Worm (Caenorhabditis elegans) whole organism, L3 larva: ENCODE measurements around the gene W02A2.8.

Source experiments
- R02D3.7 ChIP-seq: fragments of 150-350 bp; optimal IDR thresholded peaks from 2 replicates; lab custom pipeline; 2014; ENCODE audit warnings: missing biosample characterization, missing genetic modification characterization
- ZK546.5 ChIP-seq: sonication (generic microtip); optimal IDR thresholded peaks from 2 replicates; lab custom pipeline; 2017; ENCODE audit warnings: missing biosample characterization, missing genetic modification characterization
- aly-2 ChIP-seq: fragments of 150-350 bp; optimal IDR thresholded peaks from 2 replicates; lab custom pipeline; 2014; ENCODE audit warnings: missing biosample characterization, missing genetic modification characterization
- ama-1 ChIP-seq: fragments of 150-350 bp; optimal IDR thresholded peaks from 2 replicates; lab custom pipeline; 2018
- egl-5 ChIP-seq: fragments of 150-350 bp; optimal IDR thresholded peaks from 2 replicates; lab custom pipeline; 2017; ENCODE audit warnings: missing biosample characterization, missing genetic modification reagents, missing genetic modification characterization, inconsistent platforms
- elt-2 ChIP-seq: sonication (generic microtip); optimal IDR thresholded peaks from 2 replicates; lab custom pipeline; 2016; ENCODE audit warnings: missing genetic modification reagents, mild to moderate bottlenecking, missing genetic modification characterization, missing compliant biosample characterization
- elt-3 ChIP-seq, 3 experiments: fragments of 150-350 bp in 1 of 3; sonication (generic microtip) in 2 of 3; optimal IDR thresholded peaks; 2 replicates in 2 of 3; 4 replicates in 1 of 3; lab custom pipeline; 2014 to 2017; ENCODE audit warnings: missing biosample characterization in 3 of 3, missing genetic modification characterization in 3 of 3
- eor-1 ChIP-seq, 2 experiments: fragments of 150-350 bp; optimal IDR thresholded peaks; 2 replicates each; lab custom pipeline; 2014 to 2018; ENCODE audit warnings: missing biosample characterization in 2 of 2, missing genetic modification characterization in 2 of 2
- fkh-10 ChIP-seq: sonication (generic microtip); optimal IDR thresholded peaks from 2 replicates; lab custom pipeline; 2017; ENCODE audit warnings: missing biosample characterization, missing genetic modification reagents, missing genetic modification characterization
- fkh-2 ChIP-seq: fragments of 150-350 bp; optimal IDR thresholded peaks from 2 replicates; lab custom pipeline; 2014; ENCODE audit warnings: missing biosample characterization, missing genetic modification reagents, missing genetic modification characterization
- fos-1 ChIP-seq: fragments of 150-350 bp; optimal IDR thresholded peaks from 2 replicates; lab custom pipeline; 2014; ENCODE audit warnings: missing biosample characterization, missing genetic modification characterization
- hmg-11 ChIP-seq: sonication (generic microtip); optimal IDR thresholded peaks from 2 replicates; lab custom pipeline; 2016; ENCODE audit warnings: missing genetic modification characterization, missing compliant biosample characterization
- jun-1 ChIP-seq: fragments of 150-350 bp; optimal IDR thresholded peaks from 2 replicates; lab custom pipeline; 2014; ENCODE audit warnings: missing biosample characterization, missing genetic modification reagents, missing genetic modification characterization
- lin-15B ChIP-seq: fragments of 150-350 bp; optimal IDR thresholded peaks from 2 replicates; lab custom pipeline; 2014; ENCODE audit warnings: missing biosample characterization, missing genetic modification characterization
- lin-39 ChIP-seq: fragments of 150-350 bp; optimal IDR thresholded peaks from 2 replicates; lab custom pipeline; 2018; ENCODE audit warnings: missing biosample characterization, missing genetic modification reagents, missing genetic modification characterization
- lsy-12 ChIP-seq: sonication (generic microtip); optimal IDR thresholded peaks from 2 replicates; lab custom pipeline; 2016; ENCODE audit warnings: mild to moderate bottlenecking, missing genetic modification characterization, missing compliant biosample characterization
- mdl-1 ChIP-seq: fragments of 150-350 bp; optimal IDR thresholded peaks from 2 replicates; lab custom pipeline; 2014; ENCODE audit warnings: missing biosample characterization, missing genetic modification characterization
- nfya-1 ChIP-seq: sonication (generic microtip); optimal IDR thresholded peaks from 2 replicates; lab custom pipeline; 2017; ENCODE audit warnings: missing genetic modification characterization, mild to moderate bottlenecking, missing compliant biosample characterization, antibody characterized with exemption, moderate library complexity; ENCODE audit not compliant: insufficient read depth
- nhr-11 ChIP-seq: fragments of 150-350 bp; optimal IDR thresholded peaks from 2 replicates; lab custom pipeline; 2014; ENCODE audit warnings: missing biosample characterization, missing genetic modification characterization
- nhr-23 ChIP-seq: fragments of 150-350 bp; optimal IDR thresholded peaks from 2 replicates; lab custom pipeline; 2014; ENCODE audit warnings: missing biosample characterization, missing genetic modification reagents, missing genetic modification characterization
- nhr-25 ChIP-seq: sonication (generic microtip); optimal IDR thresholded peaks from 2 replicates; lab custom pipeline; 2017; ENCODE audit warnings: missing biosample characterization, missing genetic modification characterization
- nhr-28 ChIP-seq: fragments of 150-350 bp; optimal IDR thresholded peaks from 2 replicates; lab custom pipeline; 2014; ENCODE audit warnings: missing biosample characterization, missing genetic modification characterization
- nhr-43 ChIP-seq: sonication (generic microtip); optimal IDR thresholded peaks from 2 replicates; lab custom pipeline; 2016; ENCODE audit warnings: mild to moderate bottlenecking, missing genetic modification characterization, missing compliant biosample characterization; ENCODE audit not compliant: poor library complexity, severe bottlenecking
- nhr-67 ChIP-seq: fragments of 150-350 bp; optimal IDR thresholded peaks from 2 replicates; lab custom pipeline; 2014; ENCODE audit warnings: missing biosample characterization, missing genetic modification characterization
- nhr-76 ChIP-seq: fragments of 150-350 bp; sonication (generic microtip); optimal IDR thresholded peaks from 5 replicates; lab custom pipeline; 2014; ENCODE audit warnings: missing biosample characterization, missing genetic modification characterization
- nhr-77 ChIP-seq: fragments of 150-350 bp; optimal IDR thresholded peaks from 2 replicates; lab custom pipeline; 2014; ENCODE audit warnings: missing biosample characterization, missing genetic modification characterization
- pha-4 ChIP-seq: fragments of 150-350 bp; optimal IDR thresholded peaks from 2 replicates; lab custom pipeline; 2014; ENCODE audit warnings: missing biosample characterization, missing genetic modification reagents, missing genetic modification characterization
- pqm-1 ChIP-seq: fragments of 150-350 bp; optimal IDR thresholded peaks from 2 replicates; lab custom pipeline; 2017; ENCODE audit warnings: missing biosample characterization, missing genetic modification characterization, inconsistent platforms
- sea-2 ChIP-seq: fragments of 150-350 bp; sonication (generic microtip); optimal IDR thresholded peaks from 4 replicates; lab custom pipeline; 2014; ENCODE audit warnings: missing biosample characterization, missing genetic modification reagents, missing genetic modification characterization
- skn-1 ChIP-seq: fragments of 150-350 bp; optimal IDR thresholded peaks from 2 replicates; lab custom pipeline; 2014; ENCODE audit warnings: missing biosample characterization, missing genetic modification characterization
- snpc-4 ChIP-seq: fragments of 150-350 bp; optimal IDR thresholded peaks from 2 replicates; lab custom pipeline; 2014; ENCODE audit warnings: missing biosample characterization, missing genetic modification characterization
- unc-39 ChIP-seq: sonication (generic microtip); optimal IDR thresholded peaks from 4 replicates; lab custom pipeline; 2017; ENCODE audit warnings: missing biosample characterization, missing genetic modification characterization
- ztf-4 ChIP-seq: fragments of 150-350 bp; optimal IDR thresholded peaks from 2 replicates; lab custom pipeline; 2014; ENCODE audit warnings: missing biosample characterization, missing genetic modification characterization

W02A2.8 gene

DNA sequence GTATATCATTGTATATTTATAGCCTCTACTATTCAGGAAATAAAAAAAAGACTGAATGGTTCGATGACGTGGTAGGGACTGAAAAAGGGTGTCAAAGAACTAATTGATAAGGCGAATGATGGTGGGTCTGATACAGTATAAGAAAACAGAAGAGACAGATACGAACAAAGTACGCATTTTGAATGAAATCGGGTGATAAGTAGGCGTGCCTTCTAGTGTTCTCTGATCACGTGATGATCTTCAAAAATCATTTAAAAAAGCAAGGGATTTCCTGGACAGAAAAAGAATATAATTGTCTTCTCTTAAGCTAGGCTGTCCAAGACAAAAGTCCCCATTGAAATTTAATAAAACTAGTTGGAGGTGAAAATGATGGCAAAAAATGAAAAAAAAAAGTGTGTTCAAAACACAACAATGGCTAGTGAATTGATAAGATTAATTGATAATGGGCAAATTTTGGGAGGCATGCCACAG lies 34.9 kb upstream of the W02A2.8 start (continued):
- TF ChIP-seq pqm-1 (tag; lab: Kevin White, UChicago) (peak; percentile 92), skn-1 (tag; lab: Kevin White, UChicago) (peak; percentile 61)

DNA sequence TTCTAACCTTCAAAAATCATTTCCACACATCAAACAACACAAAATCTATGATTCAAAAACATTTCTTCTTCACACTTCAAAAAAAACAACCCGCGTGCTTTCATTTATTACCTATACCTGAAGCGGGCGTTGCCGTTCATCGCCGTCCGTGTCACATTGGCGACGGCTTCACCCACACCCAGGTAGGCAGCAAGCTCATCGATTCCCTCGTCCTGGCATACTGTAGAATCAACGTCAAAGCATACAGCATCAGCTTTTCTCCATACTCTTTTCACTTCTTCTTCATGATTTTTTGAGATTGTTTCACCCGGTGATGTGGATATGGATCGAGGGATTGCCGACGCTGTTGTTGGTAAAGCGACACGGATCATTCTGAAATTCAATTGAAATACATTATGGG lies 33.8 kb upstream of the W02A2.8 start:
- TF ChIP-seq ama-1 (lab: Kevin White, UChicago) (peak; percentile 72), fkh-10 (no peak), nhr-11 (tag; lab: Kevin White, UChicago) (no peak), nhr-43 (tag; lab: Kevin White, UChicago) (peak; percentile 10), nhr-23 (tag; lab: Kevin White, UChicago) (no peak)
- TF ChIP-seq, all 47 proteins: peak for 2

DNA sequence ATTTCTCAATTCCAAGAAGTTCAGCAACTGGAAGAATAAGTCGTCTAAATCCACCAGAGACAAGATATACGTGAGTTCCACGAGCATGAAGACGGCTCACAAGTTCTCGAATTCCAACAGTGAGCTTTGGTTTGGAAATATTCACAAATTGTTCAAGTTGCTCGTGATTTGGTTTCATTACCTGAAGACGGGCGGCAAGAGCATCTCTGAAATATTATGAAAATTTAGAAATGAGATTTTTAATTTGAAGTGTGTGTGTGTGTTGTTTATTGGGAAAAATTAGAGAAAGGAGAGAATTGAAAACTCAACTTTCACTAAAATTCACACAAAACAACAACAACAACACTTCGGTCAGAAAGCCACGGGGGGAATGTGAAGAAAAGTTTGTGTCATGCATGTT lies 32.4 kb upstream of the W02A2.8 start:
- TF ChIP-seq unc-39 (tag; lab: Kevin White, UChicago) (no peak), aly-2 (tag; lab: Kevin White, UChicago) (no peak), nfya-1 (tag; lab: Kevin White, UChicago) (no peak), lin-39 (tag; lab: Kevin White, UChicago) (no peak), pha-4 (tag; lab: Kevin White, UChicago) (no peak), lin-15B (tag; lab: Kevin White, UChicago) (no peak), fkh-10 (no peak), nhr-67 (tag; lab: Kevin White, UChicago) (no peak), ama-1 (lab: Kevin White, UChicago) (no peak), jun-1 (tag; lab: Kevin White, UChicago) (no peak), elt-3 (tag; optimal IDR thresholded peaks at IDR 0.05; lab: Kevin White, UChicago) (no peak), nhr-77 (tag; lab: Kevin White, UChicago) (no peak), nhr-28 (tag; lab: Kevin White, UChicago) (no peak), ZK546.5 (tag; lab: Kevin White, UChicago) (no peak), sea-2 (GFP tag; lab: Kevin White, UChicago) (no peak), mdl-1 (tag; lab: Kevin White, UChicago) (no peak)

DNA sequence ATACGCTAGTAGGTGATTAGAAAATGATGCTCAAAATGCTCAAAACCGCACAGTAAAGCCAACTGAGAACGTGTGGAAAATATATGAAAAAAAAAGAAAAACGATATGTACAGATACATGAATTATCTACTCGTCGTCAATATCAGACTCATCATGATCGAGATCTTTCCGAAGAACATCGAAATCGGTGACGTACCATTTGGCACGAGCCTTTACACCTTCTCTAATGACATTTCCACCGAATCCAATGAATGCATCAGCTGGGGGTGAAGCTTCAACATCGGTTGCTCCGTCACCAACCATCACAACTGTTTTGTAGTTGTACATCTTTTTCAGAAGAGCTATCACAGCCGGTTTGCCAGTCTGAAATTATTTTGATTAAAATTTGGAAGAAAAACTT lies 30.8 kb upstream of the W02A2.8 start:
- TF ChIP-seq egl-5 (tag; lab: Kevin White, UChicago) (no peak), nhr-43 (tag; lab: Kevin White, UChicago) (peak; percentile 36)

DNA sequence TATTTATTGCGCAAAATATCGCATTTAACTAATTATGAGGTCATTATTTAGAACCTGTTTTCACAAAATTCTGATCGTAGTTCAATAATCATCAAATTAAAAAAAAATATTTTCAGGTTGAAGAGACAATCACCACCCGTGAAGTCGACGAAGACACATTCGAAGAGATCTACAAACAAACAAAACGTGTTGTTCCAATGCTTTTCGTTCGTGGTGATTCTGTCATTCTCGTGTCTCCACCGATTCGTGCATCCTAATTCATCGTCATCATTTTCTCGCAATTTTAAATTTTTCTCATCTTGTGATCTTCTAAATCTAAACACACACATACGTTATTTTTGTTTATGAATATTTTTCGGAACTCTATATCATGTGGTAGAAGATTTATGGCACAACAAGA lies 30.4 kb upstream of the W02A2.8 start:
- peak; percentile 54 for TF ChIP-seq nhr-43 (tag; lab: Kevin White, UChicago)
- peak; percentile 40 for TF ChIP-seq nhr-77 (tag; lab: Kevin White, UChicago)
- peak; percentile 76 for TF ChIP-seq ztf-4 (tag; lab: Kevin White, UChicago)
- no peak for TF ChIP-seq fos-1 (tag; lab: Kevin White, UChicago)
- TF ChIP-seq mdl-1 (tag; lab: Kevin White, UChicago), result no peak
- TF ChIP-seq ama-1 (lab: Kevin White, UChicago), result peak; percentile 80
- no peak for TF ChIP-seq eor-1 (tag; optimal IDR thresholded peaks at IDR 0.05; lab: Kevin White, UChicago)
- no peak for TF ChIP-seq nhr-76
- no peak for TF ChIP-seq R02D3.7 (tag; lab: Kevin White, UChicago)
- TF ChIP-seq elt-2, result peak; percentile 12
- peak; percentile 0 for TF ChIP-seq nhr-25
- peak; percentile 49 for TF ChIP-seq aly-2 (tag; lab: Kevin White, UChicago)
- peak; percentile 51 for TF ChIP-seq lsy-12 (tag; lab: Kevin White, UChicago)
- TF ChIP-seq jun-1 (tag; lab: Kevin White, UChicago), result peak; percentile 38
- TF ChIP-seq nfya-1 (tag; lab: Kevin White, UChicago), result peak; percentile 9
- TF ChIP-seq hmg-11 (tag; lab: Kevin White, UChicago), result peak; percentile 3
- no peak for TF ChIP-seq snpc-4 (tag; lab: Kevin White, UChicago)
- TF ChIP-seq pqm-1 (tag; lab: Kevin White, UChicago), result peak; percentile 19
- TF ChIP-seq nhr-23 (tag; lab: Kevin White, UChicago), result peak; percentile 35
- TF ChIP-seq ZK546.5 (tag; lab: Kevin White, UChicago), result no peak
- no peak for TF ChIP-seq fkh-2
